Fruit fly (Drosophila melanogaster) whole organism, adult: ENCODE results near the gene CG5928.
A peak's percentile ranks its signal among the peaks of the same experiment; 100 is the strongest.

ENCODE experiments used
- CG11617 ChIP-seq: fragments of 200-800 bp; sonication (Bioruptor generic); optimal IDR thresholded peaks from 2 replicates; lab custom pipeline; 2017; ENCODE audit warnings: mild to moderate bottlenecking, missing biosample characterization, missing genetic modification reagents, missing genetic modification characterization
- CG12768 ChIP-seq: fragments of 200-800 bp; sonication (Bioruptor generic); optimal IDR thresholded peaks from 2 replicates; lab custom pipeline; 2017; ENCODE audit warnings: missing biosample characterization, missing genetic modification characterization, mild to moderate bottlenecking, moderate library complexity, missing genetic modification reagents
- CG14711 ChIP-seq: fragments of 200-800 bp; sonication (Bioruptor generic); optimal IDR thresholded peaks from 2 replicates; lab custom pipeline; 2018; ENCODE audit warnings: missing biosample characterization, mild to moderate bottlenecking, missing genetic modification characterization, moderate library complexity
- CG1620 ChIP-seq: fragments of 200-800 bp; sonication (Bioruptor generic); optimal IDR thresholded peaks from 2 replicates; lab custom pipeline; 2016; ENCODE audit warnings: missing biosample characterization, missing genetic modification characterization
- CG33017 ChIP-seq: fragments of 200-800 bp; sonication (Bioruptor generic); optimal IDR thresholded peaks from 2 replicates; lab custom pipeline; 2018; ENCODE audit warnings: missing biosample characterization, mild to moderate bottlenecking, missing genetic modification characterization, moderate library complexity
- CG5204 ChIP-seq: fragments of 200-800 bp; sonication (Bioruptor generic); optimal IDR thresholded peaks from 2 replicates; lab custom pipeline; 2016; ENCODE audit warnings: missing biosample characterization, missing genetic modification characterization
- CG7045 ChIP-seq: fragments of 200-800 bp; sonication (Bioruptor generic); optimal IDR thresholded peaks from 2 replicates; lab custom pipeline; 2017; ENCODE audit warnings: missing biosample characterization, mild to moderate bottlenecking, missing genetic modification characterization
- CG7101 ChIP-seq: fragments of 200-800 bp; sonication (Bioruptor generic); optimal IDR thresholded peaks from 2 replicates; lab custom pipeline; 2018; ENCODE audit warnings: missing biosample characterization, mild to moderate bottlenecking, missing genetic modification characterization, moderate library complexity
- Clk ChIP-seq: fragments of 200-800 bp; sonication (Bioruptor generic); optimal IDR thresholded peaks from 2 replicates; lab custom pipeline; 2017; ENCODE audit warnings: missing biosample characterization, missing genetic modification characterization
- Crg-1 ChIP-seq: fragments of 200-800 bp; sonication (Bioruptor generic); optimal IDR thresholded peaks from 2 replicates; lab custom pipeline; 2016; ENCODE audit warnings: missing biosample characterization, missing genetic modification characterization
- Hr96 ChIP-seq: fragments of 200-800 bp; sonication (Bioruptor generic); optimal IDR thresholded peaks from 2 replicates; lab custom pipeline; 2016; ENCODE audit warnings: missing biosample characterization, missing genetic modification characterization
- Mnt ChIP-seq: fragments of 200-800 bp; sonication (Bioruptor generic); optimal IDR thresholded peaks from 2 replicates; lab custom pipeline; 2016; ENCODE audit warnings: missing biosample characterization, mild to moderate bottlenecking, missing genetic modification characterization
- bab1 ChIP-seq: fragments of 200-800 bp; sonication (Bioruptor generic); optimal IDR thresholded peaks from 3 replicates; lab custom pipeline; 2019; ENCODE audit warnings: missing biosample characterization, mild to moderate bottlenecking, missing genetic modification characterization, moderate library complexity
- cic ChIP-seq: fragments of 200-800 bp; sonication (Bioruptor generic); optimal IDR thresholded peaks from 2 replicates; lab custom pipeline; 2017; ENCODE audit warnings: missing biosample characterization, mild to moderate bottlenecking, missing genetic modification characterization, moderate library complexity
- cnc ChIP-seq, 2 experiments: fragments of >200 bp; optimal IDR thresholded peaks; 2 replicates each; lab custom pipeline; 2017
- kay ChIP-seq: fragments of 200-800 bp; sonication (Bioruptor generic); peaks from one replicate; lab custom pipeline; 2016; ENCODE audit warnings: missing biosample characterization, missing genetic modification characterization, borderline replicate concordance
- ovo ChIP-seq: fragments of 200-800 bp; sonication (Bioruptor generic); optimal IDR thresholded peaks from 2 replicates; lab custom pipeline; 2016; ENCODE audit warnings: missing biosample characterization, missing genetic modification characterization
- pad ChIP-seq: fragments of 200-800 bp; sonication (Bioruptor generic); optimal IDR thresholded peaks from 3 replicates; lab custom pipeline; 2017; ENCODE audit warnings: missing biosample characterization, missing genetic modification characterization, mild to moderate bottlenecking, moderate library complexity, missing genetic modification reagents
- tj ChIP-seq: fragments of 200-800 bp; sonication (Bioruptor generic); optimal IDR thresholded peaks from 3 replicates; lab custom pipeline; 2017; ENCODE audit warnings: missing biosample characterization, mild to moderate bottlenecking, missing genetic modification characterization, moderate library complexity
- toe ChIP-seq: fragments of 200-800 bp; sonication (Bioruptor generic); optimal IDR thresholded peaks from 2 replicates; lab custom pipeline; 2016; ENCODE audit warnings: missing biosample characterization, missing genetic modification characterization

CG5928 gene

dm6 chrX:6090809-6091667 lies 23.3 kb downstream of the CG5928 start, which contains the start of the genes Nep1 and Mipp2:
Nep1 (plus strand) TSS chrX:6091205.
Mipp2 (minus strand) TSS chrX:6091471.
- no peak for TF ChIP-seq Crg-1 (GFP tag; lab: Kevin White, UChicago)
- peak; percentile 46 for TF ChIP-seq CG7101 (tag; lab: Kevin White, UChicago)
- TF ChIP-seq toe (GFP tag; lab: Kevin White, UChicago), result no peak
- no peak for TF ChIP-seq CG1620 (GFP tag; lab: Kevin White, UChicago)
- peak; percentile 30 for TF ChIP-seq CG11617
- no peak for TF ChIP-seq CG7045 (GFP tag; lab: Kevin White, UChicago)
- peak; percentile 80 for TF ChIP-seq bab1 (GFP tag; lab: Kevin White, UChicago)
- no peak for TF ChIP-seq pad (GFP tag; lab: Kevin White, UChicago)
- TF ChIP-seq Hr96, result peak; percentile 64
- no peak for TF ChIP-seq cic (GFP tag; lab: Kevin White, UChicago)
- no peak for TF ChIP-seq cnc (optimal IDR thresholded peaks at IDR 0.05; lab: Kevin White, UChicago)
- peak; percentile 16 for TF ChIP-seq ovo (GFP tag; lab: Kevin White, UChicago)
- no peak for TF ChIP-seq tj
- no peak for TF ChIP-seq kay (GFP tag; lab: Kevin White, UChicago)
- peak; percentile 36 for TF ChIP-seq Mnt (GFP tag; lab: Kevin White, UChicago)
- no peak for TF ChIP-seq CG5204 (GFP tag; lab: Kevin White, UChicago)
- no peak for TF ChIP-seq CG12768
- no peak for TF ChIP-seq CG33017
- TF ChIP-seq Clk (GFP tag; lab: Kevin White, UChicago), result no peak
- peak; percentile 18 for TF ChIP-seq CG14711 (tag; lab: Kevin White, UChicago)

- TF ChIP-seq toe (GFP tag; lab: Kevin White, UChicago) (peak; percentile 8), cic (GFP tag; lab: Kevin White, UChicago) (peak; percentile 20), tj (no peak), CG7101 (tag; lab: Kevin White, UChicago) (peak; percentile 1), CG14711 (tag; lab: Kevin White, UChicago) (peak; percentile 26), CG1620 (GFP tag; lab: Kevin White, UChicago) (no peak)
Measured at dm6 chrX:6092235-6092634, 24.5 kb downstream of the CG5928 start.

dm6 chrX:6094078-6094477 lies 26.3 kb downstream of the CG5928 start:
- TF ChIP-seq pad (GFP tag; lab: Kevin White, UChicago), result no peak
- no peak for TF ChIP-seq toe (GFP tag; lab: Kevin White, UChicago)
- TF ChIP-seq ovo (GFP tag; lab: Kevin White, UChicago), result no peak
- no peak for TF ChIP-seq CG14711 (tag; lab: Kevin White, UChicago)
- no peak for TF ChIP-seq Mnt (GFP tag; lab: Kevin White, UChicago)
- TF ChIP-seq Clk (GFP tag; lab: Kevin White, UChicago), result no peak
- no peak for TF ChIP-seq kay (GFP tag; lab: Kevin White, UChicago)
- TF ChIP-seq CG11617, result no peak

dm6 chrX:6094599-6094998 lies 26.8 kb downstream of the CG5928 start:
- TF ChIP-seq CG5204 (GFP tag; lab: Kevin White, UChicago) (no peak), tj (peak; percentile 16)

dm6 chrX:6097578-6097977 lies 29.8 kb downstream of the CG5928 start:
- TF ChIP-seq ovo (GFP tag; lab: Kevin White, UChicago) (no peak), CG14711 (tag; lab: Kevin White, UChicago) (peak; percentile 36), Clk (GFP tag; lab: Kevin White, UChicago) (no peak), CG7101 (tag; lab: Kevin White, UChicago) (peak; percentile 43), CG11617 (peak; percentile 34), tj (no peak), Hr96 (peak; percentile 67)

- no peak for TF ChIP-seq CG7101 (tag; lab: Kevin White, UChicago)
- no peak for TF ChIP-seq CG33017
- TF ChIP-seq toe (GFP tag; lab: Kevin White, UChicago), result no peak
- TF ChIP-seq CG14711 (tag; lab: Kevin White, UChicago), result no peak
- TF ChIP-seq CG5204 (GFP tag; lab: Kevin White, UChicago), result no peak
- no peak for TF ChIP-seq kay (GFP tag; lab: Kevin White, UChicago)
- TF ChIP-seq cnc (optimal IDR thresholded peaks at IDR 0.05; lab: Kevin White, UChicago), result no peak
- no peak for TF ChIP-seq Crg-1 (GFP tag; lab: Kevin White, UChicago)
- TF ChIP-seq CG11617, result no peak
- TF ChIP-seq Hr96, result no peak
- no peak for TF ChIP-seq tj
- no peak for TF ChIP-seq cic (GFP tag; lab: Kevin White, UChicago)
- TF ChIP-seq CG12768, result no peak
- TF ChIP-seq Mnt (GFP tag; lab: Kevin White, UChicago), result no peak
Measured at dm6 chrX:6104724-6105123, 37.0 kb downstream of the CG5928 start.

dm6 chrX:6109872-6110271 lies 42.1 kb downstream of the CG5928 start:
- TF ChIP-seq Hr96 (peak; percentile 10), toe (GFP tag; lab: Kevin White, UChicago) (no peak), Mnt (GFP tag; lab: Kevin White, UChicago) (no peak)
